Worm (Caenorhabditis elegans) whole organism, L1 larva: ENCODE measurements around the gene C33A12.3.

ENCODE experiments used
- C04F5.9 ChIP-seq: sonication (generic microtip); optimal IDR thresholded peaks from 2 replicates; lab custom pipeline; 2016; ENCODE audit warnings: missing genetic modification characterization, missing compliant biosample characterization
- C34B4.2 ChIP-seq: sonication (generic microtip); optimal IDR thresholded peaks from 2 replicates; lab custom pipeline; 2017; ENCODE audit warnings: mild to moderate bottlenecking, missing genetic modification characterization, missing compliant biosample characterization
- F16B12.6 ChIP-seq: fragments of 150-350 bp; optimal IDR thresholded peaks from 2 replicates; lab custom pipeline; 2014; ENCODE audit warnings: missing biosample characterization, missing genetic modification characterization
- aha-1 ChIP-seq: fragments of 150-350 bp; optimal IDR thresholded peaks from 2 replicates; lab custom pipeline; 2014; ENCODE audit warnings: missing biosample characterization, missing genetic modification characterization
- ceh-63 ChIP-seq: fragments of 200-800 bp; sonication (Bioruptor generic); optimal IDR thresholded peaks from 2 replicates; lab custom pipeline; 2018; ENCODE audit warnings: mild to moderate bottlenecking, missing genetic modification characterization, missing compliant biosample characterization
- ceh-8 ChIP-seq: fragments of 200-800 bp; sonication (Bioruptor generic); optimal IDR thresholded peaks from 2 replicates; lab custom pipeline; 2018; ENCODE audit warnings: mild to moderate bottlenecking, missing genetic modification characterization, moderate library complexity, missing compliant biosample characterization
- ceh-82 ChIP-seq, 3 experiments: fragments of 150-350 bp in 1 of 3; sonication (generic microtip) in 2 of 3; optimal IDR thresholded peaks; 2 replicates each; lab custom pipeline; 2014 to 2017; ENCODE audit warnings: missing biosample characterization in 3 of 3, missing genetic modification characterization in 3 of 3
- ceh-88 ChIP-seq: fragments of 200-800 bp; sonication (Bioruptor generic); IDR thresholded peaks from 2 replicates; pipeline ENCODE4 v1.3.6; 2022; ENCODE audit warnings: missing genetic modification characterization, missing compliant biosample characterization
- ces-1 ChIP-seq: fragments of 150-350 bp; optimal IDR thresholded peaks from 2 replicates; lab custom pipeline; 2014; ENCODE audit warnings: missing biosample characterization, missing genetic modification reagents, missing genetic modification characterization
- dsc-1 ChIP-seq: sonication (generic microtip); optimal IDR thresholded peaks from 2 replicates; lab custom pipeline; 2016; ENCODE audit warnings: mild to moderate bottlenecking, missing genetic modification characterization, missing compliant biosample characterization
- efl-1 ChIP-seq, 4 experiments: fragments of 150-350 bp; optimal IDR thresholded peaks in 3 of 4; peaks in 1 of 4; 1 replicate in 1 of 4; 2 replicates in 3 of 4; lab custom pipeline; 2014; ENCODE audit warnings: missing biosample characterization in 2 of 4, missing genetic modification characterization in 2 of 4, missing genetic modification reagents in 2 of 4
- efl-3 ChIP-seq: fragments of 200-800 bp; sonication (Bioruptor generic); optimal IDR thresholded peaks from 2 replicates; lab custom pipeline; 2018; ENCODE audit warnings: mild to moderate bottlenecking, missing genetic modification characterization, missing compliant biosample characterization
- egl-13 ChIP-seq: sonication (generic microtip); optimal IDR thresholded peaks from 2 replicates; lab custom pipeline; 2016; ENCODE audit warnings: missing genotype, missing genetic modification reagents, missing genetic modification characterization, missing compliant biosample characterization
- egl-27 ChIP-seq, 2 experiments: fragments of 150-350 bp in 1 of 2; sonication (generic microtip); optimal IDR thresholded peaks; 3 replicates each; lab custom pipeline; 2017 to 2018; ENCODE audit warnings: missing biosample characterization in 2 of 2, missing genetic modification characterization in 2 of 2, missing genetic modification reagents in 2 of 2
- elt-2 ChIP-seq: sonication (generic microtip); optimal IDR thresholded peaks from 2 replicates; lab custom pipeline; 2016; ENCODE audit warnings: missing genetic modification characterization, mild to moderate bottlenecking, inconsistent platforms, missing compliant biosample characterization, missing genetic modification reagents
- elt-3 ChIP-seq, 6 experiments: fragments of 150-350 bp in 1 of 6; sonication (generic microtip); optimal IDR thresholded peaks; 2 replicates each; lab custom pipeline; 2017 to 2018; ENCODE audit warnings: missing biosample characterization in 6 of 6, missing genetic modification characterization in 6 of 6, inconsistent platforms in 1 of 6
- fos-1 ChIP-seq: fragments of 150-350 bp; optimal IDR thresholded peaks from 2 replicates; lab custom pipeline; 2014; ENCODE audit warnings: missing biosample characterization, missing genetic modification characterization
- grh-1 ChIP-seq: fragments of 200-800 bp; sonication (Bioruptor generic); IDR thresholded peaks from 2 replicates; pipeline ENCODE4 v1.3.6; 2022; ENCODE audit warnings: missing genetic modification reagents, missing genetic modification characterization, missing compliant biosample characterization
- hlh-17 ChIP-seq: fragments of 200-800 bp; sonication (Bioruptor generic); optimal IDR thresholded peaks from 2 replicates; lab custom pipeline; 2018; ENCODE audit warnings: missing genetic modification characterization, mild to moderate bottlenecking, missing compliant biosample characterization, moderate library complexity, borderline replicate concordance
- jun-1 ChIP-seq: fragments of 150-350 bp; optimal IDR thresholded peaks from 2 replicates; lab custom pipeline; 2014; ENCODE audit warnings: missing biosample characterization, missing genetic modification reagents, missing genetic modification characterization
- lin-14 ChIP-seq: fragments of 200-800 bp; sonication (Bioruptor generic); optimal IDR thresholded peaks from 2 replicates; lab custom pipeline; 2018; ENCODE audit warnings: mild to moderate bottlenecking, missing genetic modification characterization, moderate library complexity, missing compliant biosample characterization
- lin-35 ChIP-seq, 2 experiments: fragments of 150-350 bp; optimal IDR thresholded peaks; 2 replicates each; lab custom pipeline; 2014; ENCODE audit warnings: missing biosample characterization in 2 of 2, missing genetic modification characterization in 2 of 2, missing genetic modification reagents in 2 of 2
- lin-39 ChIP-seq: fragments of 150-350 bp; optimal IDR thresholded peaks from 2 replicates; lab custom pipeline; 2014; ENCODE audit warnings: missing biosample characterization, missing genetic modification reagents, missing genetic modification characterization
- lir-3 ChIP-seq: sonication (generic microtip); optimal IDR thresholded peaks from 2 replicates; lab custom pipeline; 2016; ENCODE audit warnings: mild to moderate bottlenecking, missing genetic modification characterization, moderate library complexity, missing compliant biosample characterization; ENCODE audit not compliant: poor library complexity
- lsy-2 ChIP-seq, 2 experiments: fragments of 150-350 bp; optimal IDR thresholded peaks; 2 replicates each; lab custom pipeline; 2014; ENCODE audit warnings: missing biosample characterization in 2 of 2, missing genetic modification characterization in 2 of 2
- mdl-1 ChIP-seq, 2 experiments: fragments of 150-350 bp; optimal IDR thresholded peaks; 2 replicates each; lab custom pipeline; 2014 to 2017; ENCODE audit warnings: missing biosample characterization in 2 of 2, missing genetic modification characterization in 2 of 2, inconsistent platforms in 1 of 2
- mep-1 ChIP-seq: fragments of 150-350 bp; optimal IDR thresholded peaks from 2 replicates; lab custom pipeline; 2014; ENCODE audit warnings: missing biosample characterization, missing genetic modification characterization
- nhr-19 ChIP-seq: fragments of 200-800 bp; sonication (Bioruptor generic); conservative IDR thresholded peaks from 2 replicates; pipeline ENCODE4 v1.3.6; 2022; ENCODE audit warnings: missing genetic modification characterization, missing compliant biosample characterization
- nhr-20 ChIP-seq: sonication (generic microtip); optimal IDR thresholded peaks from 2 replicates; lab custom pipeline; 2016; ENCODE audit warnings: mild to moderate bottlenecking, missing genetic modification characterization, missing compliant biosample characterization
- nhr-237 ChIP-seq: fragments of 150-350 bp; optimal IDR thresholded peaks from 2 replicates; lab custom pipeline; 2014; ENCODE audit warnings: missing biosample characterization, missing genetic modification characterization
- nhr-28 ChIP-seq: fragments of 150-350 bp; optimal IDR thresholded peaks from 2 replicates; lab custom pipeline; 2014; ENCODE audit warnings: missing biosample characterization, missing genetic modification characterization
- nhr-47 ChIP-seq: sonication (generic microtip); optimal IDR thresholded peaks from 2 replicates; lab custom pipeline; 2016; ENCODE audit warnings: mild to moderate bottlenecking, missing genetic modification characterization, moderate library complexity, missing compliant biosample characterization
- nhr-71 ChIP-seq: sonication (generic microtip); optimal IDR thresholded peaks from 2 replicates; lab custom pipeline; 2016; ENCODE audit warnings: mild to moderate bottlenecking, missing genetic modification characterization, moderate library complexity, missing compliant biosample characterization
- nhr-77 ChIP-seq: fragments of 150-350 bp; optimal IDR thresholded peaks from 2 replicates; lab custom pipeline; 2014; ENCODE audit warnings: missing biosample characterization, missing genetic modification characterization
- nhr-85 ChIP-seq: sonication (generic microtip); peaks from one replicate; lab custom pipeline; 2016; ENCODE audit warnings: missing genetic modification characterization, inconsistent platforms, missing compliant biosample characterization
- nhr-90 ChIP-seq: sonication (generic microtip); optimal IDR thresholded peaks from 2 replicates; lab custom pipeline; 2016; ENCODE audit warnings: mild to moderate bottlenecking, missing genetic modification characterization, missing compliant biosample characterization; ENCODE audit not compliant: poor library complexity
- pag-3 ChIP-seq: sonication (generic microtip); optimal IDR thresholded peaks from 2 replicates; lab custom pipeline; 2017; ENCODE audit warnings: missing genetic modification characterization, mild to moderate bottlenecking, missing compliant biosample characterization, antibody characterized with exemption, borderline replicate concordance; ENCODE audit not compliant: insufficient read depth
- pax-3 ChIP-seq: fragments of 200-800 bp; sonication (Bioruptor generic); optimal IDR thresholded peaks from 2 replicates; lab custom pipeline; 2018; ENCODE audit warnings: mild to moderate bottlenecking, missing genetic modification characterization, moderate library complexity, missing compliant biosample characterization
- rnt-1 ChIP-seq: sonication (generic microtip); optimal IDR thresholded peaks from 2 replicates; lab custom pipeline; 2016; ENCODE audit warnings: mild to moderate bottlenecking, missing genetic modification characterization, moderate library complexity, missing compliant biosample characterization
- sox-4 ChIP-seq: sonication (generic microtip); optimal IDR thresholded peaks from 2 replicates; lab custom pipeline; 2016; ENCODE audit warnings: missing genetic modification characterization, missing compliant biosample characterization
- sptf-1 ChIP-seq: fragments of 150-350 bp; optimal IDR thresholded peaks from 2 replicates; lab custom pipeline; 2014; ENCODE audit warnings: missing biosample characterization, missing genetic modification characterization
- sup-37 ChIP-seq: fragments of 200-800 bp; sonication (Bioruptor generic); optimal IDR thresholded peaks from 2 replicates; lab custom pipeline; 2018; ENCODE audit warnings: mild to moderate bottlenecking, missing genetic modification characterization, missing compliant biosample characterization
- swsn-7 ChIP-seq: sonication (generic microtip); optimal IDR thresholded peaks from 2 replicates; lab custom pipeline; 2016; ENCODE audit warnings: missing genetic modification characterization, missing compliant biosample characterization
- unc-130 ChIP-seq: fragments of 150-350 bp; optimal IDR thresholded peaks from 2 replicates; lab custom pipeline; 2017; ENCODE audit warnings: missing biosample characterization, missing genetic modification characterization, inconsistent platforms
- xbp-1 ChIP-seq: sonication (generic microtip); optimal IDR thresholded peaks from 2 replicates; lab custom pipeline; 2016; ENCODE audit warnings: missing genetic modification characterization, missing compliant biosample characterization
- zag-1 ChIP-seq: fragments of 150-350 bp; optimal IDR thresholded peaks from 2 replicates; lab custom pipeline; 2014; ENCODE audit warnings: missing biosample characterization, missing genetic modification characterization
- zip-4 ChIP-seq: fragments of 200-800 bp; sonication (Bioruptor generic); optimal IDR thresholded peaks from 2 replicates; lab custom pipeline; 2018; ENCODE audit warnings: mild to moderate bottlenecking, missing genetic modification characterization, moderate library complexity, missing compliant biosample characterization
- ztf-11 ChIP-seq, 2 experiments: sonication (generic microtip); optimal IDR thresholded peaks; 2 replicates each; lab custom pipeline; 2016 to 2017; ENCODE audit warnings: missing genetic modification characterization in 2 of 2, missing biosample characterization in 1 of 2, missing compliant biosample characterization in 1 of 2
- ztf-4 ChIP-seq: fragments of 150-350 bp; optimal IDR thresholded peaks from 2 replicates; lab custom pipeline; 2014; ENCODE audit warnings: missing biosample characterization, missing genetic modification characterization

C33A12.3 gene

ce11 chrIV:9518608-9519007 is 5.8 kb upstream of the C33A12.3 start, which contains the start of gene nlp-35:
Gene nlp-35, minus strand, starts transcription at chrIV:9518926.
- TF ChIP-seq lin-14 (GFP tag; lab: Kevin White, UChicago): no peak
- TF ChIP-seq elt-2 (tag; lab: Kevin White, UChicago): no peak
- TF ChIP-seq xbp-1 (tag; lab: Kevin White, UChicago): no peak
- no peak for TF ChIP-seq ceh-82 (tag; optimal IDR thresholded peaks at IDR 0.05; lab: Kevin White, UChicago)
- no peak for TF ChIP-seq ztf-4 (tag; lab: Kevin White, UChicago)
- no peak for TF ChIP-seq lsy-2 (tag; optimal IDR thresholded peaks at IDR 0.05; lab: Kevin White, UChicago)
- TF ChIP-seq egl-13 (tag; lab: Kevin White, UChicago): no peak
- no peak for TF ChIP-seq sox-4 (tag; lab: Kevin White, UChicago)
- TF ChIP-seq lir-3 (tag; lab: Kevin White, UChicago): no peak
- TF ChIP-seq ceh-8 (GFP tag; lab: Kevin White, UChicago): no peak
- TF ChIP-seq ceh-88 (GFP tag; lab: Robert Waterston, UW): no peak
- TF ChIP-seq, all 84 proteins: peak for 0

- TF ChIP-seq nhr-237 (tag; lab: Kevin White, UChicago) (no peak), F16B12.6 (tag; lab: Kevin White, UChicago) (no peak), efl-1 (optimal IDR thresholded peaks at IDR 0.05; lab: Kevin White, UChicago) (no peak), efl-1 (GFP tag; optimal IDR thresholded peaks at IDR 0.05 in 1 of 2; lab: Kevin White, UChicago) (peak in 1 of 2 experiments; percentile 90), nhr-28 (no peak), hlh-17 (no peak), ceh-63 (no peak), pag-3 (tag; lab: Kevin White, UChicago) (no peak), jun-1 (tag; lab: Kevin White, UChicago) (no peak), mep-1 (tag; lab: Kevin White, UChicago) (peak; percentile 17), nhr-71 (tag; lab: Kevin White, UChicago) (peak; percentile 66), ceh-82 (tag; optimal IDR thresholded peaks at IDR 0.05; lab: Kevin White, UChicago) (no peak), fos-1 (tag; lab: Kevin White, UChicago) (no peak), lin-39 (tag; lab: Kevin White, UChicago) (no peak), grh-1 (GFP tag; lab: Robert Waterston, UW) (peak; percentile 57), lin-35 (GFP tag; optimal IDR thresholded peaks at IDR 0.05; lab: Kevin White, UChicago) (peak in 1 of 2 experiments; percentile 50), elt-2 (tag; lab: Kevin White, UChicago) (peak; percentile 44), mdl-1 (tag; optimal IDR thresholded peaks at IDR 0.05; lab: Kevin White, UChicago) (no peak), unc-130 (tag; lab: Kevin White, UChicago) (no peak), nhr-20 (tag; lab: Kevin White, UChicago) (peak; percentile 75), dsc-1 (no peak), sup-37 (GFP tag; lab: Kevin White, UChicago) (no peak), nhr-47 (tag; lab: Kevin White, UChicago) (no peak), rnt-1 (tag; lab: Kevin White, UChicago) (no peak), ces-1 (no peak), nhr-85 (tag; lab: Kevin White, UChicago) (peak; percentile 83), efl-3 (GFP tag; lab: Kevin White, UChicago) (no peak), C04F5.9 (tag; lab: Kevin White, UChicago) (no peak), C34B4.2 (tag; lab: Kevin White, UChicago) (no peak), nhr-90 (tag; lab: Kevin White, UChicago) (peak; percentile 49), ztf-11 (tag; optimal IDR thresholded peaks at IDR 0.05; lab: Kevin White, UChicago) (no peak), pax-3 (no peak), sptf-1 (tag; lab: Kevin White, UChicago) (no peak), swsn-7 (tag; lab: Kevin White, UChicago) (no peak), nhr-77 (no peak), nhr-19 (GFP tag; lab: Robert Waterston, UW) (peak; percentile 41), ceh-8 (GFP tag; lab: Kevin White, UChicago) (no peak), elt-3 (tag; optimal IDR thresholded peaks at IDR 0.05; lab: Kevin White, UChicago) (peak in 5 of 6 experiments; percentile 38 to 75 (median 62)), zag-1 (no peak), aha-1 (tag; lab: Kevin White, UChicago) (no peak), egl-27 (tag; optimal IDR thresholded peaks at IDR 0.05; lab: Kevin White, UChicago) (no peak), zip-4 (GFP tag; lab: Kevin White, UChicago) (no peak)
These were observed 4.0 kb upstream of the C33A12.3 start, which contains the start of gene C33A12.19 for ce11 chrIV:9516831-9517230. Gene C33A12.19, plus strand, starts transcription at chrIV:9516999.
